Fruit fly (Drosophila melanogaster) ovary, adult (tissue): ENCODE measurements around the gene CG34012.
A peak's percentile ranks its signal among the peaks of the same experiment; 100 is the strongest.

Experiments used
- CG17801 ChIP-seq: fragments of 200-800 bp; optimal IDR thresholded peaks from 2 replicates; lab custom pipeline; 2019; ENCODE audit warnings: missing biosample characterization, mild to moderate bottlenecking, missing genetic modification characterization, moderate library complexity; ENCODE audit not compliant: partially characterized antibody

Gene CG34012

dm6 chr3L:11065850-11066249 lies 43.5 kb downstream of the CG34012 start:
- TF ChIP-seq CG17801 (GFP tag; lab: Kevin White, UChicago) = no peak

dm6 chr3L:11064689-11065088 lies 44.6 kb downstream of the CG34012 start, which contains the start of the genes CG32075, CG45101 and SuUR:
CG32075 (minus strand) TSS chr3L:11064941.
CG45101 (plus strand) TSS chr3L:11064991.
SuUR (plus strand) TSS chr3L:11064991.
- peak; percentile 60 for TF ChIP-seq CG17801 (GFP tag; lab: Kevin White, UChicago)

- no peak for TF ChIP-seq CG17801 (GFP tag; lab: Kevin White, UChicago)
These were observed 46.9 kb downstream of the CG34012 start, which contains the start of gene CG32069 for dm6 chr3L:11062441-11062840. CG32069 (minus strand) TSS chr3L:11062614.

dm6 chr3L:11061200-11061599 lies 48.1 kb downstream of the CG34012 start, which contains the start of the genes CG6321 and Blos2:
CG6321 (minus strand) TSS chr3L:11061224.
Blos2 (plus strand) TSS chr3L:11061571.
- peak; percentile 89 for TF ChIP-seq CG17801 (GFP tag; lab: Kevin White, UChicago)
